Worm (Caenorhabditis elegans) whole organism, L3 larva: ENCODE data around the gene B0454.26.
A peak's percentile ranks its signal among the peaks of the same experiment; 100 is the strongest.

ENCODE experiments used
- ama-1 ChIP-seq: fragments of 150-350 bp; optimal IDR thresholded peaks from 2 replicates; lab custom pipeline; 2018
- daf-12 ChIP-seq: fragments of 150-350 bp; optimal IDR thresholded peaks from 2 replicates; lab custom pipeline; 2014; ENCODE audit warnings: missing biosample characterization, missing genetic modification reagents, missing genetic modification characterization
- elt-2 ChIP-seq: sonication (generic microtip); optimal IDR thresholded peaks from 2 replicates; lab custom pipeline; 2016; ENCODE audit warnings: missing genetic modification reagents, mild to moderate bottlenecking, missing genetic modification characterization, missing compliant biosample characterization
- hmg-11 ChIP-seq: sonication (generic microtip); optimal IDR thresholded peaks from 2 replicates; lab custom pipeline; 2016; ENCODE audit warnings: missing genetic modification characterization, missing compliant biosample characterization
- lin-15B ChIP-seq: fragments of 150-350 bp; optimal IDR thresholded peaks from 2 replicates; lab custom pipeline; 2014; ENCODE audit warnings: missing biosample characterization, missing genetic modification characterization
- lin-39 ChIP-seq: fragments of 150-350 bp; optimal IDR thresholded peaks from 2 replicates; lab custom pipeline; 2018; ENCODE audit warnings: missing biosample characterization, missing genetic modification reagents, missing genetic modification characterization
- nfya-1 ChIP-seq: sonication (generic microtip); optimal IDR thresholded peaks from 2 replicates; lab custom pipeline; 2017; ENCODE audit warnings: missing genetic modification characterization, mild to moderate bottlenecking, missing compliant biosample characterization, antibody characterized with exemption, moderate library complexity; ENCODE audit not compliant: insufficient read depth
- nhr-23 ChIP-seq: fragments of 150-350 bp; optimal IDR thresholded peaks from 2 replicates; lab custom pipeline; 2014; ENCODE audit warnings: missing biosample characterization, missing genetic modification reagents, missing genetic modification characterization
- nhr-237 ChIP-seq: fragments of 150-350 bp; optimal IDR thresholded peaks from 2 replicates; lab custom pipeline; 2014; ENCODE audit warnings: missing biosample characterization, missing genetic modification characterization
- nhr-28 ChIP-seq: fragments of 150-350 bp; optimal IDR thresholded peaks from 2 replicates; lab custom pipeline; 2014; ENCODE audit warnings: missing biosample characterization, missing genetic modification characterization
- nhr-43 ChIP-seq: sonication (generic microtip); optimal IDR thresholded peaks from 2 replicates; lab custom pipeline; 2016; ENCODE audit warnings: mild to moderate bottlenecking, missing genetic modification characterization, missing compliant biosample characterization; ENCODE audit not compliant: poor library complexity, severe bottlenecking
- pha-4 ChIP-seq: fragments of 150-350 bp; optimal IDR thresholded peaks from 2 replicates; lab custom pipeline; 2014; ENCODE audit warnings: missing biosample characterization, missing genetic modification reagents, missing genetic modification characterization
- pqm-1 ChIP-seq: fragments of 150-350 bp; optimal IDR thresholded peaks from 2 replicates; lab custom pipeline; 2017; ENCODE audit warnings: missing biosample characterization, missing genetic modification characterization, inconsistent platforms
- snpc-4 ChIP-seq: fragments of 150-350 bp; optimal IDR thresholded peaks from 2 replicates; lab custom pipeline; 2014; ENCODE audit warnings: missing biosample characterization, missing genetic modification characterization

The B0454.26 gene

ce11 chrII:2990089-2990488 lies 48.3 kb downstream of the B0454.26 start:
- TF ChIP-seq nhr-28 (tag; lab: Kevin White, UChicago): no peak

ce11 chrII:2987854-2988350 lies 50.5 kb downstream of the B0454.26 start, which contains the start of gene lido-7:
Gene lido-7, plus strand, starts transcription at chrII:2988300.
- TF ChIP-seq ama-1: no peak
- TF ChIP-seq nfya-1 (tag; lab: Kevin White, UChicago): peak; percentile 51
- TF ChIP-seq nhr-23 (tag; lab: Kevin White, UChicago): peak; percentile 15
- peak; percentile 68 for TF ChIP-seq lin-39 (tag; lab: Kevin White, UChicago)
- peak; percentile 58 for TF ChIP-seq lin-15B (tag; lab: Kevin White, UChicago)
- peak; percentile 44 for TF ChIP-seq pha-4 (tag; lab: Kevin White, UChicago)
- peak; percentile 36 for TF ChIP-seq elt-2 (tag; lab: Kevin White, UChicago)
- peak; percentile 64 for TF ChIP-seq hmg-11 (tag; lab: Kevin White, UChicago)
- TF ChIP-seq daf-12 (tag; lab: Kevin White, UChicago): no peak
- TF ChIP-seq, all 47 proteins: peak for 7

- TF ChIP-seq pqm-1 (tag; lab: Kevin White, UChicago) (no peak), nhr-43 (tag; lab: Kevin White, UChicago) (no peak), snpc-4 (peak; percentile 24), ama-1 (no peak), nhr-237 (tag; lab: Kevin White, UChicago) (no peak)
These were observed 51.2 kb downstream of the B0454.26 start for ce11 chrII:2987122-2987556.
